Fruit fly (Drosophila melanogaster) whole organism, pupa: ENCODE data around the gene CG6962.

Experiments used
- CG10348 ChIP-seq: fragments of 200-800 bp; sonication (Bioruptor generic); IDR thresholded peaks from 2 replicates; pipeline ENCODE4 v1.3.6; 2022; ENCODE audit warnings: missing biosample characterization, missing genetic modification characterization
- CG12605 ChIP-seq: fragments of 200-800 bp; sonication (Bioruptor generic); IDR thresholded peaks from 2 replicates; pipeline ENCODE4 v1.3.6; 2022; ENCODE audit warnings: missing biosample characterization, missing genetic modification characterization
- CG13204 ChIP-seq: fragments of 200-800 bp; sonication (Bioruptor generic); optimal IDR thresholded peaks from 2 replicates; lab custom pipeline; 2018; ENCODE audit warnings: missing biosample characterization, mild to moderate bottlenecking, missing genetic modification characterization, moderate library complexity
- CG14655 ChIP-seq: fragments of 200-800 bp; sonication (Bioruptor generic); optimal IDR thresholded peaks from 3 replicates; lab custom pipeline; 2017; ENCODE audit warnings: mild to moderate bottlenecking, missing biosample characterization, missing genetic modification reagents, missing genetic modification characterization
- CG15710 ChIP-seq: fragments of 200-800 bp; sonication (Bioruptor generic); optimal IDR thresholded peaks from 2 replicates; lab custom pipeline; 2018; ENCODE audit warnings: missing biosample characterization, mild to moderate bottlenecking, missing genetic modification characterization, moderate library complexity
- CG17806 ChIP-seq: fragments of 200-800 bp; sonication (Bioruptor generic); optimal IDR thresholded peaks from 2 replicates; lab custom pipeline; 2018; ENCODE audit warnings: missing biosample characterization, mild to moderate bottlenecking, missing genetic modification characterization, moderate library complexity
- CG32121 ChIP-seq: fragments of 200-800 bp; sonication (Bioruptor generic); IDR thresholded peaks from 2 replicates; pipeline ENCODE4 v1.3.6; 2022; ENCODE audit warnings: missing biosample characterization, missing genetic modification characterization
- CG34367 ChIP-seq: fragments of 200-800 bp; sonication (Bioruptor generic); optimal IDR thresholded peaks from 2 replicates; lab custom pipeline; 2018; ENCODE audit warnings: missing biosample characterization, mild to moderate bottlenecking, missing genetic modification characterization
- CG4496 ChIP-seq: fragments of 200-800 bp; sonication (Bioruptor generic); IDR thresholded peaks from 3 replicates; pipeline ENCODE4 v1.3.6; 2022; ENCODE audit warnings: missing biosample characterization, missing genetic modification characterization
- CG8159 ChIP-seq: fragments of 200-800 bp; sonication (Bioruptor generic); optimal IDR thresholded peaks from 3 replicates; lab custom pipeline; 2018; ENCODE audit warnings: missing biosample characterization, mild to moderate bottlenecking, missing genetic modification characterization, moderate library complexity
- CG8301 ChIP-seq: fragments of 200-800 bp; sonication (Bioruptor generic); optimal IDR thresholded peaks from 2 replicates; lab custom pipeline; 2018; ENCODE audit warnings: missing biosample characterization, mild to moderate bottlenecking, missing genetic modification characterization
- CG9948 ChIP-seq: fragments of 200-800 bp; sonication (Bioruptor generic); optimal IDR thresholded peaks from 2 replicates; lab custom pipeline; 2018; ENCODE audit warnings: missing biosample characterization, mild to moderate bottlenecking, missing genetic modification characterization, moderate library complexity
- D1 ChIP-seq: fragments of 200-800 bp; sonication (Bioruptor generic); optimal IDR thresholded peaks from 2 replicates; lab custom pipeline; 2018; ENCODE audit warnings: missing biosample characterization, mild to moderate bottlenecking, missing genetic modification characterization, moderate library complexity
- EcR ChIP-seq: fragments of 200-800 bp; sonication (Bioruptor generic); optimal IDR thresholded peaks from 3 replicates; lab custom pipeline; 2019; ENCODE audit warnings: missing biosample characterization, missing genetic modification characterization, mild to moderate bottlenecking, moderate library complexity, missing genetic modification reagents
- Ets98B ChIP-seq: fragments of 200-800 bp; sonication (Bioruptor generic); IDR thresholded peaks from 2 replicates; pipeline ENCODE4 v1.3.6; 2022; ENCODE audit warnings: missing biosample characterization, missing genetic modification characterization
- Pif1A ChIP-seq: fragments of 200-800 bp; sonication (Bioruptor generic); optimal IDR thresholded peaks from 3 replicates; lab custom pipeline; 2016; ENCODE audit warnings: missing biosample characterization, missing genetic modification characterization
- Pif1B ChIP-seq: fragments of 200-800 bp; sonication (Bioruptor generic); optimal IDR thresholded peaks from 3 replicates; lab custom pipeline; 2016; ENCODE audit warnings: missing biosample characterization, missing genetic modification characterization
- Snoo ChIP-seq: fragments of 200-800 bp; sonication (Bioruptor generic); optimal IDR thresholded peaks from 3 replicates; lab custom pipeline; 2017; ENCODE audit warnings: missing biosample characterization, mild to moderate bottlenecking, missing genetic modification characterization, inconsistent platforms
- fd96Ca ChIP-seq: fragments of 200-800 bp; sonication (Bioruptor generic); IDR thresholded peaks from 3 replicates; pipeline ENCODE4 v1.3.6; 2022; ENCODE audit warnings: missing biosample characterization, missing genetic modification characterization
- gl ChIP-seq: fragments of 200-800 bp; sonication (Bioruptor generic); optimal IDR thresholded peaks from 2 replicates; lab custom pipeline; 2018; ENCODE audit warnings: missing biosample characterization, mild to moderate bottlenecking, missing genetic modification characterization
- rn ChIP-seq: fragments of 200-800 bp; sonication (Bioruptor generic); IDR thresholded peaks from 2 replicates; pipeline ENCODE4 v1.3.6; 2022; ENCODE audit warnings: missing biosample characterization, missing genetic modification characterization

CG6962 gene

dm6 chr3R:11876750-11877149 is 5.6 kb downstream of the CG6962 start:
- TF ChIP-seq CG9948 (tag; lab: Kevin White, UChicago) (no peak), fd96Ca (no peak), CG8159 (tag; lab: Kevin White, UChicago) (no peak), EcR (GFP tag; lab: Kevin White, UChicago) (no peak), CG32121 (GFP tag; lab: Robert Waterston, UW) (no peak), CG4496 (GFP tag; lab: Robert Waterston, UW) (no peak), CG13204 (GFP tag; lab: Kevin White, UChicago) (no peak), Pif1B (no peak), CG10348 (GFP tag; lab: Robert Waterston, UW) (no peak), rn (GFP tag; lab: Robert Waterston, UW) (no peak), CG34367 (no peak), Ets98B (GFP tag; lab: Robert Waterston, UW) (no peak), CG17806 (tag; lab: Kevin White, UChicago) (no peak), CG15710 (tag; lab: Kevin White, UChicago) (no peak), Pif1A (GFP tag; lab: Kevin White, UChicago) (no peak), gl (tag; lab: Kevin White, UChicago) (no peak)
- TF ChIP-seq, all 21 proteins: peak for 0

- TF ChIP-seq CG17806 (tag; lab: Kevin White, UChicago) (peak; percentile 33), Snoo (tag; lab: Kevin White, UChicago) (peak; percentile 69), CG8159 (tag; lab: Kevin White, UChicago) (peak; percentile 40), CG10348 (GFP tag; lab: Robert Waterston, UW) (no peak), CG13204 (GFP tag; lab: Kevin White, UChicago) (no peak), fd96Ca (no peak), EcR (GFP tag; lab: Kevin White, UChicago) (no peak), Pif1B (peak; percentile 34), CG9948 (tag; lab: Kevin White, UChicago) (no peak), CG32121 (GFP tag; lab: Robert Waterston, UW) (no peak), Pif1A (GFP tag; lab: Kevin White, UChicago) (peak; percentile 38), CG8301 (tag; lab: Kevin White, UChicago) (no peak), D1 (tag; lab: Kevin White, UChicago) (no peak), CG34367 (no peak), rn (GFP tag; lab: Robert Waterston, UW) (no peak), Ets98B (GFP tag; lab: Robert Waterston, UW) (peak; percentile 11; the same call in 1 of the 2 replicates), CG4496 (GFP tag; lab: Robert Waterston, UW) (peak; percentile 30; the same call in 1 of the 3 replicates), CG12605 (no peak), CG14655 (GFP tag; lab: Kevin White, UChicago) (no peak), CG15710 (tag; lab: Kevin White, UChicago) (peak; percentile 39)
These were observed 9.6 kb downstream of the CG6962 start for dm6 chr3R:11872692-11873091.

- TF ChIP-seq CG17806 (tag; lab: Kevin White, UChicago) = no peak
These were observed 12.2 kb downstream of the CG6962 start for dm6 chr3R:11870135-11870534.

DNA sequence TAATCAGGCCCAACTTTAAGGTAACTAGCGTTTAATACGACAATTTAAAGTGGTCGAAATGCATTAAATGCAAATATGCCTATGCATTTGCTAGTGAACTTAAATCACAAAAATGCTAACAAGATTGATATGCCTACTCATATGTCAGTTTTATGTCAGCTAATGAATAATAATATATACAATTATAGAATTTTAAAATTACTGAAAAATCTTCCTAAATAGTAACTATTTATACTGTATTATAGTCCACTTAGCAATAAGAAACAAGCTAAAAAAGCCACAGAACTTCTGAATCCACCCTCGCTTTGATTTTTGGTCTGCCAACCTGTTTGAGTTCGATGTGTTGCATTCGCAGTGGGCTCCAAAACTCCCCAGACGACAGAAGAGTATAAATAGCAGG is 12.7 kb downstream of the CG6962 start:
- no peak for TF ChIP-seq CG34367
- TF ChIP-seq gl (tag; lab: Kevin White, UChicago) = no peak
- TF ChIP-seq Snoo (tag; lab: Kevin White, UChicago) = peak; percentile 4
- TF ChIP-seq CG14655 (GFP tag; lab: Kevin White, UChicago) = peak; percentile 75
- TF ChIP-seq Pif1A (GFP tag; lab: Kevin White, UChicago) = no peak
- TF ChIP-seq CG4496 (GFP tag; lab: Robert Waterston, UW) = peak; percentile 34; the same call in 2 of the 3 replicates
- TF ChIP-seq fd96Ca = 0 out of 3 replicates have a peak, but pooled peaks have one; percentile 41
- TF ChIP-seq CG9948 (tag; lab: Kevin White, UChicago) = peak; percentile 42
- no peak for TF ChIP-seq CG13204 (GFP tag; lab: Kevin White, UChicago)
- TF ChIP-seq Ets98B (GFP tag; lab: Robert Waterston, UW) = peak; percentile 50
- TF ChIP-seq CG32121 (GFP tag; lab: Robert Waterston, UW) = peak; percentile 40; the same call in 1 of the 2 replicates
- TF ChIP-seq CG8301 (tag; lab: Kevin White, UChicago) = peak; percentile 45
- peak; percentile 51 for TF ChIP-seq CG17806 (tag; lab: Kevin White, UChicago)
- TF ChIP-seq EcR (GFP tag; lab: Kevin White, UChicago) = no peak
- TF ChIP-seq CG8159 (tag; lab: Kevin White, UChicago) = peak; percentile 62
- peak; percentile 63 for TF ChIP-seq D1 (tag; lab: Kevin White, UChicago)
- no peak for TF ChIP-seq CG15710 (tag; lab: Kevin White, UChicago)
- TF ChIP-seq Pif1B = no peak
- no peak for TF ChIP-seq CG10348 (GFP tag; lab: Robert Waterston, UW)
- TF ChIP-seq rn (GFP tag; lab: Robert Waterston, UW) = no peak
- TF ChIP-seq CG12605 = no peak
- TF ChIP-seq, all 21 proteins: peak for 11

dm6 chr3R:11869169-11869568 is 13.2 kb downstream of the CG6962 start, which contains the start of gene CG6959:
TSS of gene CG6959 (minus strand) at chr3R:11869460.
- TF ChIP-seq Pif1B = no peak
- TF ChIP-seq CG12605 = peak; percentile 58
- no peak for TF ChIP-seq CG8159 (tag; lab: Kevin White, UChicago)
- no peak for TF ChIP-seq CG10348 (GFP tag; lab: Robert Waterston, UW)
- peak; percentile 74 for TF ChIP-seq CG13204 (GFP tag; lab: Kevin White, UChicago)
- TF ChIP-seq CG15710 (tag; lab: Kevin White, UChicago) = peak; percentile 3
- TF ChIP-seq CG9948 (tag; lab: Kevin White, UChicago) = no peak
- peak; percentile 53 for TF ChIP-seq Ets98B (GFP tag; lab: Robert Waterston, UW)
- peak; percentile 68; the same call in 1 of the 2 replicates for TF ChIP-seq CG32121 (GFP tag; lab: Robert Waterston, UW)
- TF ChIP-seq Snoo (tag; lab: Kevin White, UChicago) = no peak
- TF ChIP-seq fd96Ca = peak; percentile 72; the same call in 2 of the 3 replicates
- peak; percentile 12 for TF ChIP-seq CG34367
- TF ChIP-seq CG14655 (GFP tag; lab: Kevin White, UChicago) = no peak
- TF ChIP-seq CG8301 (tag; lab: Kevin White, UChicago) = no peak
- TF ChIP-seq EcR (GFP tag; lab: Kevin White, UChicago) = peak; percentile 27
- peak; percentile 60; the same call in 2 of the 3 replicates for TF ChIP-seq CG4496 (GFP tag; lab: Robert Waterston, UW)
